Worm (Caenorhabditis elegans) whole organism, young adult: ENCODE results near the gene nduc-2.
A peak's percentile ranks its signal among the peaks of the same experiment; 100 is the strongest.

Experiments
- hmg-1.2 ChIP-seq: fragments of 200-800 bp; sonication (Bioruptor generic); IDR thresholded peaks from 2 replicates; pipeline ENCODE4 v1.3.6; 2022; ENCODE audit warnings: missing genetic modification reagents, missing genetic modification characterization, missing compliant biosample characterization
- unc-62 ChIP-seq: fragments of 150-350 bp; optimal IDR thresholded peaks from 2 replicates; lab custom pipeline; 2014; ENCODE audit warnings: missing biosample characterization, missing genetic modification reagents, missing genetic modification characterization

DNA sequence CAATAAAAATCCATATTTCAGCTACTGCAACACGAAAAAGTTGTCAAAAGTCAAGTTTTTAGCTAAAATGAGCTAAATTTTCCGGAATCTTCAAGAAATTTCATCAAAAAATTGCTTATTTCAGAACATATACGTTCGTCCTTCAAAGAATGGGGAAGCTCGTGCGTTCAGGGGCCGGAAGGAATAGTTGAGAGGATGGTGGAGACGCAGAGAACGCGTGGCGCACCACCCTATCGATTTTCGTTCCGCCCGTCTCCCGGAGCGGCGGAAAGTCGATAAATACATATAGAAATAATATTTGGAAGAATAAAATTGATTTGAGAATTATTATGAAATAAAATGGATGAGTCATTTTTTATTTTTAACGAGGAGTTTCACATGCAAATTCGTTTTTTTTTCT lies 6.4 kb upstream of the nduc-2 start:
- TF ChIP-seq unc-62 (no peak), hmg-1.2 (GFP tag; lab: Robert Waterston, UW) (0 out of 2 replicates have a peak, but pooled peaks have one; percentile 12)
